Worm (Caenorhabditis elegans): ENCODE results near the gene fbxb-13.

The fbxb-13 gene

DNA sequence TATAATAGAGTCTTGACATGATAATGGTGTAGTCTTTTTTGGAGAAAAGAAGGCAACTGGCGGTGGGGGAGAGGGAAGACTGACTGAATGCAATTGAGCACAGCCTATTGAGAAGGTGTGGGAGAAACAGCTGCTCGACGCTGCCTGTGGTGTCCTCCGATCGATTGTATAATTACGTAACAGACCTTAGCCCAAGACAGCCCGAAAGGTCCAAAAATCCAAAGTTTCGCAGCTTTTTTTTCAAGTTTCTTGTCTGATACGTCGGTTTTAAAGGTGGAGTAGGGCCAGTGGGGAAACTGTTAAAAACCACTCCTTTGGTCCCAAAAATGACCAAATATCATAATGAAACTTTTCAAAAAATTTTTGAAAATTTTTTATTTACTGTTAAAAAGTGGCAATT, at the start of gene fbxb-13, which contains the start of gene C08F1.6:
TSS of gene fbxb-13 (plus strand) at position 191 of the 400 bp plus-strand sequence.
TSS of gene C08F1.6 (minus strand) at position 101 of the 400 bp plus-strand sequence.
- TF ChIP-seq lin-32 (GFP tag; optimal IDR thresholded peaks at IDR 0.05): peak; percentile 15
- TF ChIP-seq cnd-1 (tag; optimal IDR thresholded peaks at IDR 0.05): peak; percentile 48
- no peak for TF ChIP-seq nhr-76 (tag; optimal IDR thresholded peaks at IDR 0.05)
- TF ChIP-seq M03D4.4 (tag; optimal IDR thresholded peaks at IDR 0.05): no peak
- peak; percentile 0 for TF ChIP-seq hlh-1 (tag; optimal IDR thresholded peaks at IDR 0.05)
- no peak for TF ChIP-seq snpc-4 (tag; optimal IDR thresholded peaks at IDR 0.05)
- no peak for TF ChIP-seq elt-3 (tag; optimal IDR thresholded peaks at IDR 0.05)
- no peak for TF ChIP-seq tbx-8 (GFP tag; optimal IDR thresholded peaks at IDR 0.05)

- TF ChIP-seq flh-1 (GFP tag; optimal IDR thresholded peaks at IDR 0.05) (no peak), lsy-2 (tag; optimal IDR thresholded peaks at IDR 0.05) (no peak), ham-2 (GFP tag; optimal IDR thresholded peaks at IDR 0.05) (no peak), blmp-1 (tag; optimal IDR thresholded peaks at IDR 0.05) (no peak), drap-1 (GFP tag; optimal IDR thresholded peaks at IDR 0.05) (no peak), elt-3 (tag; optimal IDR thresholded peaks at IDR 0.05) (no peak)
These were observed 49.2 kb upstream of the fbxb-13 start, which contains the start of the genes irld-9 and irld-33 for ce11 chrII:1738844-1739243. TSS of gene irld-9 (minus strand) at chrII:1738944. TSS of gene irld-33 (plus strand) at chrII:1739052.

DNA sequence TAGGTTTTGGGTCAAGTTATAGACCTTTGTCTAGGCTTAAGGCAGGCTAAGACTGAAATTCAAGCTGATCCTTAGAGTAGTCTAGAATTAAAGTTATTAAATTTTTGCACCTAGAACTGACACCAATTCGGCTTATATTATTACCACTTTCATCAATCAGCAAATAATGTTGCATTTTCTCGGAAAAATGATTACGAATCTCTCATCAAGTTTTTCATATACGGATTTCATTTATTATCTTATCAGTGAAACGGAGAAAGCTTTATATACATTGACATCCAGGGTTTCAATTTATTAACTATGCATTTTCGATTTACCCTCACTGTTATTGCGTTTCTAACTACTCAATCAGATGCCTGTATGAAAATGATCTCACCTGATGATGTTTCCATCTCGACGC, 46.8 kb upstream of the fbxb-13 start, which contains the start of gene K07G6.1:
TSS of gene K07G6.1 (plus strand) at position 301 of the 400 bp plus-strand sequence.
- TF ChIP-seq nhr-76 (tag; optimal IDR thresholded peaks at IDR 0.05): no peak
- TF ChIP-seq hlh-1 (tag; optimal IDR thresholded peaks at IDR 0.05): no peak
- TF ChIP-seq unc-62 (GFP tag; optimal IDR thresholded peaks at IDR 0.05): no peak
- TF ChIP-seq ham-2 (GFP tag; optimal IDR thresholded peaks at IDR 0.05): no peak
- no peak for TF ChIP-seq sem-2 (GFP tag; optimal IDR thresholded peaks at IDR 0.05)
- TF ChIP-seq mab-5 (tag; optimal IDR thresholded peaks at IDR 0.05): no peak
- TF ChIP-seq elt-3 (tag; optimal IDR thresholded peaks at IDR 0.05): no peak

DNA sequence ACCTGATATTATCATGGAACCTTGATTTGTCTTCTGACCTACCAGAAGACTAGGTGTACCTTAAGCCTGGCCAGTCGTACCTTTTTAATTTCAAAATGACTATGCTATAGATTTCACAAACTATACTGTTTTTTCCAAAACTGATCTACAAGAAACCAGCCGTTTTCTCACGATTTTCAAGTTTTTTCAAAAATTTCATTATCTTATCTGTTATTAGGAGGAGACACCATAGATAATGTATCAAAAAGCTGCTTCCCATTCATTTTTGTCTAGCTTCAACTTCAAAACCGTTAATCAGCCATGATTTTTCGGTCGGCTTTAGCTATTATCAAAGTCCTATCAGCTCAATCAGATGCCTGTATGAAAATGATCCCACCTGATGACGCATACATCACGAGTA, 45.5 kb upstream of the fbxb-13 start, which contains the start of gene F36H5.12:
TSS of gene F36H5.12 (plus strand) at position 301 of the 400 bp plus-strand sequence.
- TF ChIP-seq lin-13 (tag; optimal IDR thresholded peaks at IDR 0.05): no peak
- no peak for TF ChIP-seq unc-39 (tag; optimal IDR thresholded peaks at IDR 0.05)
- TF ChIP-seq bed-3 (GFP tag; optimal IDR thresholded peaks at IDR 0.05): no peak
- no peak for TF ChIP-seq unc-120 (tag; optimal IDR thresholded peaks at IDR 0.05; ENCODE audit: poor library complexity, severe bottlenecking)
- no peak for TF ChIP-seq nhr-76 (tag; optimal IDR thresholded peaks at IDR 0.05)
- no peak for TF ChIP-seq lin-32 (GFP tag; optimal IDR thresholded peaks at IDR 0.05)
- no peak for TF ChIP-seq nhr-2 (tag; optimal IDR thresholded peaks at IDR 0.05)
- TF ChIP-seq tbx-8 (GFP tag; optimal IDR thresholded peaks at IDR 0.05): no peak

ce11 chrII:1744183-1744582, 43.9 kb upstream of the fbxb-13 start, which contains the start of gene clec-19:
TSS of gene clec-19 (plus strand) at chrII:1744483.
- TF ChIP-seq ham-2 (GFP tag; optimal IDR thresholded peaks at IDR 0.05): no peak
- no peak for TF ChIP-seq mab-5 (tag; optimal IDR thresholded peaks at IDR 0.05)
- TF ChIP-seq blmp-1 (tag; optimal IDR thresholded peaks at IDR 0.05): no peak
- no peak for TF ChIP-seq ceh-83 (GFP tag; optimal IDR thresholded peaks at IDR 0.05)
- TF ChIP-seq mep-1 (tag; optimal IDR thresholded peaks at IDR 0.05): no peak
- no peak for TF ChIP-seq nhr-2 (tag; optimal IDR thresholded peaks at IDR 0.05)
- TF ChIP-seq lin-13 (tag; optimal IDR thresholded peaks at IDR 0.05): no peak
- no peak for TF ChIP-seq elt-1 (tag; optimal IDR thresholded peaks at IDR 0.05; ENCODE audit: borderline replicate concordance, insufficient read depth)
- no peak for TF ChIP-seq ceh-43 (GFP tag; optimal IDR thresholded peaks at IDR 0.05)
- TF ChIP-seq tbx-8 (GFP tag; optimal IDR thresholded peaks at IDR 0.05): no peak
- TF ChIP-seq hlh-1 (tag; optimal IDR thresholded peaks at IDR 0.05): no peak
- no peak for TF ChIP-seq ceh-39 (tag; optimal IDR thresholded peaks at IDR 0.05)
- TF ChIP-seq ztf-11 (tag; optimal IDR thresholded peaks at IDR 0.05): no peak
- TF ChIP-seq cnd-1 (tag; optimal IDR thresholded peaks at IDR 0.05): no peak

DNA sequence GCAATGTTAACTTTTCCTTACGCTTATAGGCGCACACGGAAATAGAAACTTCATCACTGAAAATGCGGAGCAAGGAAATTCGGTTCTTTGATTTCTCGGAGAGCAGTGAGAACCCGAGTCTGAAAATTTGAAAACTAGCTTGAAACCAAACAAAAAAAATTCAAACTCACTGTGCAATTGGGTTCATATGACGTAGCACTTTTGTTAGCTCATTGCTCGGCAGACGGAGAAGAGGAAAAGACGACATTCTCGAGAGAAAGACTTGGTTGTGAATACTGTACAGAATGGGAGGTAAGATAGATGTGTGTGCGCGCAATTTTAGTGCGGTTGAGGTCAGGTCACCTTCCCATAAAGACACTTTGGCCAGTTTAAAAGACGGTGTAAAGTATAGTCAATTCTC, 37.7 kb upstream of the fbxb-13 start, which contains the start of the genes F36H5.13 and F36H5.8:
TSS of gene F36H5.13 (minus strand) at position 101 of the 400 bp plus-strand sequence.
TSS of gene F36H5.8 (minus strand) at position 274 of the 400 bp plus-strand sequence.
- TF ChIP-seq tbx-8 (GFP tag; optimal IDR thresholded peaks at IDR 0.05) (no peak), nhr-28 (tag; optimal IDR thresholded peaks at IDR 0.05) (no peak), ceh-43 (GFP tag; optimal IDR thresholded peaks at IDR 0.05) (no peak), elt-1 (tag; optimal IDR thresholded peaks at IDR 0.05; ENCODE audit: borderline replicate concordance, insufficient read depth) (no peak), unc-39 (tag; optimal IDR thresholded peaks at IDR 0.05) (no peak), nhr-76 (tag; optimal IDR thresholded peaks at IDR 0.05) (no peak), lsy-2 (tag; optimal IDR thresholded peaks at IDR 0.05) (no peak), mab-5 (tag; optimal IDR thresholded peaks at IDR 0.05) (no peak), flh-1 (GFP tag; optimal IDR thresholded peaks at IDR 0.05) (no peak), mls-2 (tag; optimal IDR thresholded peaks at IDR 0.05) (no peak), drap-1 (GFP tag; optimal IDR thresholded peaks at IDR 0.05) (no peak), pha-4 (tag; optimal IDR thresholded peaks at IDR 0.05) (no peak), sptf-1 (tag; optimal IDR thresholded peaks at IDR 0.05) (no peak), nhr-237 (tag; optimal IDR thresholded peaks at IDR 0.05) (no peak), sem-2 (GFP tag; optimal IDR thresholded peaks at IDR 0.05) (no peak), snpc-4 (tag; optimal IDR thresholded peaks at IDR 0.05) (no peak), blmp-1 (tag; optimal IDR thresholded peaks at IDR 0.05) (no peak), hlh-1 (tag; optimal IDR thresholded peaks at IDR 0.05) (no peak)

All from whole organism, mixed stage, embryonic.